Fruit fly (Drosophila melanogaster) whole organism, embryonic: ENCODE results near the gene CG43707.
A peak's percentile ranks its signal among the peaks of the same experiment; 100 is the strongest.

Source experiments
- Aef1 ChIP-seq: fragments of 200-800 bp; sonication (Bioruptor generic); IDR thresholded peaks from 3 replicates; pipeline ENCODE4 v1.3.6; 2022; ENCODE audit warnings: missing biosample characterization, missing genetic modification characterization
- Atf6 ChIP-seq: fragments of 200-800 bp; sonication (Bioruptor generic); IDR thresholded peaks from 2 replicates; pipeline ENCODE4 v1.3.6; 2022; ENCODE audit warnings: missing biosample characterization, missing genetic modification characterization
- CG10462 ChIP-seq: fragments of 200-800 bp; sonication (Bioruptor generic); optimal IDR thresholded peaks from 2 replicates; lab custom pipeline; 2016; ENCODE audit warnings: missing biosample characterization, missing genetic modification characterization
- CG10654 ChIP-seq: fragments of 200-800 bp; sonication (Bioruptor generic); optimal IDR thresholded peaks from 2 replicates; lab custom pipeline; 2016; ENCODE audit warnings: missing biosample characterization, missing genetic modification characterization
- CG14050 ChIP-seq: fragments of 200-800 bp; sonication (Bioruptor generic); IDR thresholded peaks from 3 replicates; pipeline ENCODE4 v1.3.6; 2022; ENCODE audit warnings: missing biosample characterization, missing genetic modification characterization
- CG15073 ChIP-seq: fragments of 200-800 bp; sonication (Bioruptor generic); optimal IDR thresholded peaks from 2 replicates; lab custom pipeline; 2016; ENCODE audit warnings: missing biosample characterization, missing genetic modification characterization
- CG17568 ChIP-seq: fragments of 200-800 bp; sonication (Bioruptor generic); optimal IDR thresholded peaks from 2 replicates; lab custom pipeline; 2018; ENCODE audit warnings: missing biosample characterization, mild to moderate bottlenecking, missing genetic modification characterization, moderate library complexity
- CG17802 ChIP-seq: fragments of 200-800 bp; sonication (Bioruptor generic); optimal IDR thresholded peaks from 2 replicates; lab custom pipeline; 2018; ENCODE audit warnings: missing biosample characterization, mild to moderate bottlenecking, missing genetic modification characterization, moderate library complexity
- CG1792 ChIP-seq: fragments of 200-800 bp; sonication (Bioruptor generic); optimal IDR thresholded peaks from 2 replicates; lab custom pipeline; 2016; ENCODE audit warnings: missing biosample characterization, missing genetic modification characterization
- CG18764 ChIP-seq: fragments of 200-800 bp; sonication (Bioruptor generic); optimal IDR thresholded peaks from 3 replicates; lab custom pipeline; 2016; ENCODE audit warnings: missing biosample characterization, missing genetic modification characterization
- CG2202 ChIP-seq: fragments of 200-800 bp; sonication (Bioruptor generic); optimal IDR thresholded peaks from 2 replicates; lab custom pipeline; 2018; ENCODE audit warnings: missing biosample characterization, mild to moderate bottlenecking, missing genetic modification characterization
- CG2875 ChIP-seq: fragments of 200-800 bp; sonication (Bioruptor generic); optimal IDR thresholded peaks from 2 replicates; lab custom pipeline; 2017; ENCODE audit warnings: missing biosample characterization, mild to moderate bottlenecking, missing genetic modification characterization, missing genetic modification reagents
- CG31441 ChIP-seq: fragments of 200-800 bp; sonication (Bioruptor generic); IDR thresholded peaks from 2 replicates; pipeline ENCODE4 v1.3.6; 2022; ENCODE audit warnings: missing biosample characterization, missing genetic modification characterization
- CG3163 ChIP-seq: fragments of 200-800 bp; sonication (Bioruptor generic); optimal IDR thresholded peaks from 3 replicates; lab custom pipeline; 2016; ENCODE audit warnings: missing biosample characterization, missing genetic modification characterization
- CG3281 ChIP-seq: fragments of 200-800 bp; sonication (Bioruptor generic); optimal IDR thresholded peaks from 3 replicates; lab custom pipeline; 2017; ENCODE audit warnings: missing biosample characterization, mild to moderate bottlenecking, missing genetic modification characterization
- CG5245 ChIP-seq: fragments of 200-800 bp; sonication (Bioruptor generic); optimal IDR thresholded peaks from 3 replicates; lab custom pipeline; 2016; ENCODE audit warnings: missing biosample characterization, missing genetic modification characterization
- CG6272 ChIP-seq: fragments of 200-800 bp; sonication (Bioruptor generic); IDR thresholded peaks from 2 replicates; pipeline ENCODE4 v1.3.6; 2022; ENCODE audit warnings: missing biosample characterization, missing genetic modification characterization
- CG9727 ChIP-seq: fragments of 200-800 bp; sonication (Bioruptor generic); optimal IDR thresholded peaks from 3 replicates; lab custom pipeline; 2017; ENCODE audit warnings: missing biosample characterization, mild to moderate bottlenecking, missing genetic modification characterization
- Dip2 ChIP-seq: fragments of 200-800 bp; sonication (Bioruptor generic); IDR thresholded peaks from 2 replicates; pipeline ENCODE4 v1.3.6; 2022; ENCODE audit warnings: missing biosample characterization, missing genetic modification characterization
- Dref ChIP-seq: fragments of 200-800 bp; sonication (Bioruptor generic); IDR thresholded peaks from 2 replicates; pipeline ENCODE4 v1.3.6; 2022; ENCODE audit warnings: missing biosample characterization, missing genetic modification characterization
- Fer1 ChIP-seq: fragments of 200-800 bp; sonication (Bioruptor generic); optimal IDR thresholded peaks from 2 replicates; lab custom pipeline; 2017; ENCODE audit warnings: missing biosample characterization, mild to moderate bottlenecking, missing genetic modification characterization
- Gsc ChIP-seq: fragments of 200-800 bp; sonication (Bioruptor generic); IDR thresholded peaks from 2 replicates; pipeline ENCODE4 v1.3.6; 2022; ENCODE audit warnings: missing biosample characterization, missing genetic modification characterization
- H2.0 ChIP-seq: fragments of 200-800 bp; sonication (Bioruptor generic); IDR thresholded peaks from 2 replicates; pipeline ENCODE4 v1.3.6; 2022; ENCODE audit warnings: missing biosample characterization, missing genetic modification characterization
- HLH4C ChIP-seq: fragments of 200-800 bp; sonication (Bioruptor generic); IDR thresholded peaks from 3 replicates; pipeline ENCODE4 v1.3.6; 2022; ENCODE audit warnings: missing biosample characterization, missing genetic modification characterization; ENCODE audit not compliant: partially characterized antibody
- HLH54F ChIP-seq: fragments of 200-800 bp; sonication (Bioruptor generic); optimal IDR thresholded peaks from 3 replicates; lab custom pipeline; 2016; ENCODE audit warnings: missing biosample characterization, missing genetic modification characterization
- Hmr ChIP-seq: fragments of 200-800 bp; sonication (Bioruptor generic); optimal IDR thresholded peaks from 3 replicates; lab custom pipeline; 2017; ENCODE audit warnings: mild to moderate bottlenecking, missing biosample characterization, missing genetic modification reagents, missing genetic modification characterization
- Hr51 ChIP-seq, 2 experiments: fragments of 200-800 bp; sonication (Bioruptor generic); optimal IDR thresholded peaks; 2 replicates in 1 of 2; 3 replicates in 1 of 2; lab custom pipeline; 2016 to 2018; ENCODE audit warnings: missing biosample characterization in 2 of 2, missing genetic modification characterization in 2 of 2, mild to moderate bottlenecking in 1 of 2, moderate library complexity in 1 of 2
- Jarid2 ChIP-seq: fragments of 200-800 bp; sonication (Bioruptor generic); optimal IDR thresholded peaks from 3 replicates; lab custom pipeline; 2017; ENCODE audit warnings: mild to moderate bottlenecking, missing biosample characterization, missing genetic modification reagents, missing genetic modification characterization
- MTF-1 ChIP-seq: fragments of 200-800 bp; sonication (Bioruptor generic); optimal IDR thresholded peaks from 2 replicates; lab custom pipeline; 2018; ENCODE audit warnings: missing biosample characterization, mild to moderate bottlenecking, missing genetic modification characterization, borderline replicate concordance
- Mrtf ChIP-seq: fragments of 200-800 bp; sonication (Bioruptor generic); IDR thresholded peaks from 3 replicates; pipeline ENCODE4 v1.3.6; 2022; ENCODE audit warnings: missing biosample characterization, missing genetic modification characterization
- NfI ChIP-seq: fragments of 200-800 bp; sonication (Bioruptor generic); optimal IDR thresholded peaks from 3 replicates; lab custom pipeline; 2018; ENCODE audit warnings: missing biosample characterization, mild to moderate bottlenecking, missing genetic modification characterization, moderate library complexity
- Pdp1 ChIP-seq, 2 experiments: fragments of 200-800 bp; sonication (Bioruptor generic); optimal IDR thresholded peaks; 3 replicates each; lab custom pipeline; 2016; ENCODE audit warnings: missing biosample characterization in 2 of 2, missing genetic modification characterization in 2 of 2, mild to moderate bottlenecking in 1 of 2, moderate library complexity in 1 of 2
- Xbp1 ChIP-seq: fragments of 200-800 bp; sonication (Bioruptor generic); optimal IDR thresholded peaks from 3 replicates; lab custom pipeline; 2016; ENCODE audit warnings: missing biosample characterization, mild to moderate bottlenecking, missing genetic modification characterization
- Xrp1 ChIP-seq: fragments of 200-800 bp; sonication (Bioruptor generic); IDR thresholded peaks from 2 replicates; pipeline ENCODE4 v1.3.6; 2022; ENCODE audit warnings: missing biosample characterization, missing genetic modification characterization
- ab ChIP-seq: fragments of 200-800 bp; sonication (Bioruptor generic); optimal IDR thresholded peaks from 2 replicates; lab custom pipeline; 2016; ENCODE audit warnings: missing biosample characterization, missing genetic modification characterization
- amos ChIP-seq: fragments of 200-800 bp; sonication (Bioruptor generic); IDR thresholded peaks from 2 replicates; pipeline ENCODE4 v1.3.6; 2022; ENCODE audit warnings: missing biosample characterization, missing genetic modification characterization; ENCODE audit not compliant: partially characterized antibody
- ap ChIP-seq: fragments of 200-800 bp; sonication (Bioruptor generic); IDR thresholded peaks from 2 replicates; pipeline ENCODE4 v1.3.6; 2022; ENCODE audit warnings: missing biosample characterization, missing genetic modification characterization
- az2 ChIP-seq: fragments of 200-800 bp; sonication (Bioruptor generic); optimal IDR thresholded peaks from 3 replicates; lab custom pipeline; 2016; ENCODE audit warnings: missing biosample characterization, missing genetic modification characterization
- crc ChIP-seq: fragments of 200-800 bp; sonication (Bioruptor generic); optimal IDR thresholded peaks from 2 replicates; lab custom pipeline; 2016; ENCODE audit warnings: missing biosample characterization, missing genetic modification characterization
- dimm ChIP-seq: fragments of 200-800 bp; sonication (Bioruptor generic); IDR thresholded peaks from 2 replicates; pipeline ENCODE4 v1.3.6; 2022; ENCODE audit warnings: missing biosample characterization, missing genetic modification characterization
- eve ChIP-seq, 2 experiments: fragments of >200 bp; optimal IDR thresholded peaks; 2 replicates each; lab custom pipeline; 2017; ENCODE audit warnings: missing biosample characterization in 2 of 2, missing genetic modification characterization in 2 of 2
- grau ChIP-seq: fragments of 200-800 bp; optimal IDR thresholded peaks from 3 replicates; lab custom pipeline; 2019; ENCODE audit warnings: missing biosample characterization, mild to moderate bottlenecking, missing genetic modification characterization, moderate library complexity
- hth ChIP-seq: fragments of >200 bp; optimal IDR thresholded peaks from 2 replicates; lab custom pipeline; 2017; ENCODE audit warnings: inconsistent platforms
- inv ChIP-seq: fragments of 200-800 bp; sonication (Bioruptor generic); IDR thresholded peaks from 2 replicates; pipeline ENCODE4 v1.3.6; 2022; ENCODE audit warnings: missing biosample characterization, missing genetic modification characterization; ENCODE audit not compliant: partially characterized antibody
- lov ChIP-seq, 2 experiments: fragments of 200-800 bp in 1 of 2; fragments of >200 bp in 1 of 2; sonication (Bioruptor generic) in 1 of 2; IDR thresholded peaks in 1 of 2; optimal IDR thresholded peaks in 1 of 2; 2 replicates in 1 of 2; 3 replicates in 1 of 2; pipeline versions ENCODE4 v1.3.6 to Lab custom; 2017 to 2022; ENCODE audit warnings: missing biosample characterization in 1 of 2, missing genetic modification characterization in 1 of 2
- mirr ChIP-seq: fragments of 200-800 bp; sonication (Bioruptor generic); optimal IDR thresholded peaks from 3 replicates; lab custom pipeline; 2018; ENCODE audit warnings: missing biosample characterization, mild to moderate bottlenecking, missing genetic modification characterization
- pzg ChIP-seq: fragments of 200-800 bp; sonication (Bioruptor generic); optimal IDR thresholded peaks from 3 replicates; lab custom pipeline; 2018; ENCODE audit warnings: missing biosample characterization, mild to moderate bottlenecking, missing genetic modification characterization, moderate library complexity
- sens ChIP-seq: fragments of 200-800 bp; sonication (Bioruptor generic); peaks from one replicate; lab custom pipeline; 2016; ENCODE audit warnings: missing biosample characterization, missing genetic modification characterization
- sr ChIP-seq: fragments of 200-800 bp; sonication (Bioruptor generic); IDR thresholded peaks from 3 replicates; pipeline ENCODE4 v1.3.6; 2022; ENCODE audit warnings: missing biosample characterization, missing genetic modification characterization
- sug ChIP-seq: fragments of 200-800 bp; optimal IDR thresholded peaks from 2 replicates; lab custom pipeline; 2019; ENCODE audit warnings: missing biosample characterization, mild to moderate bottlenecking, missing genetic modification characterization, moderate library complexity
- tx ChIP-seq: fragments of 200-800 bp; sonication (Bioruptor generic); optimal IDR thresholded peaks from 2 replicates; lab custom pipeline; 2016; ENCODE audit warnings: missing biosample characterization, missing genetic modification characterization

The CG43707 gene

DNA sequence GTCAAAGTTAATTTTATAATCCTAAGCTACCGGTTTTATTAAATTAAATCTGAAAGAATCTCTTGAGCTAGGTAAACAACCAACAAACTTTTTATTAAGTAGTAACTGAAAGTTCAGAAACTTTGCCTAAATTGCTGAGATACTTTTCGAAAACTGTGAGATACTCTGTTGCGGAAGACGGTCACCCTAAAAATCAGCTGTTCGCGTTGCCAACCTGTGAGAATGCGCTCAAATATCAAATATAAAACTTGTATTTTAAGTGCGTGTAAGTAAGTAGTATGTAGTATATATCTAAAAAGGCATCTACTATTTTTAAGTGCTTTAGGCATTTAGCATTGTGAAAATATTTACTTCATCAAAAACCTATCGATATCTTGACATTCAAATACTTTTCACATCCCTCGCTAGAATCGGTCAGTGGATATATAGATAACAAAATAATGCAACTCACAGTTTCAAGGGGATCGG, 44.1 kb upstream of the CG43707 start, which contains the start of the genes CG31955 and CG2818 (continued):
- TF ChIP-seq tx: peak; percentile 36
- no peak for TF ChIP-seq CG17568 (GFP tag; lab: Kevin White, UChicago)
- TF ChIP-seq NfI (GFP tag; lab: Kevin White, UChicago): peak; percentile 26
- TF ChIP-seq CG3163 (GFP tag; lab: Kevin White, UChicago): no peak
- no peak for TF ChIP-seq crc
- no peak for TF ChIP-seq mirr
- TF ChIP-seq HLH54F: peak; percentile 35
- TF ChIP-seq Hr51 (GFP tag; optimal IDR thresholded peaks at IDR 0.05; lab: Kevin White, UChicago): no peak
- no peak for TF ChIP-seq Jarid2 (GFP tag; lab: Kevin White, UChicago)
- TF ChIP-seq Aef1 (GFP tag; lab: Robert Waterston, UW): no peak
- no peak for TF ChIP-seq CG1792
- TF ChIP-seq Dip2 (GFP tag; lab: Robert Waterston, UW): no peak
- no peak for TF ChIP-seq H2.0
- TF ChIP-seq MTF-1: no peak
- no peak for TF ChIP-seq dimm (GFP tag; lab: Robert Waterston, UW)
- TF ChIP-seq sug (tag; lab: Kevin White, UChicago): peak; percentile 45
- TF ChIP-seq CG10654 (GFP tag; lab: Kevin White, UChicago): no peak
- no peak for TF ChIP-seq CG5245
- no peak for TF ChIP-seq Mrtf (GFP tag; lab: Robert Waterston, UW)
- peak; percentile 1 for TF ChIP-seq az2 (GFP tag; lab: Kevin White, UChicago)
- TF ChIP-seq CG3281 (GFP tag; lab: Kevin White, UChicago): peak; percentile 22
- peak; percentile 62 for TF ChIP-seq inv (GFP tag; lab: Robert Waterston, UW)
- no peak for TF ChIP-seq Gsc (GFP tag; lab: Robert Waterston, UW)
- TF ChIP-seq CG15073 (GFP tag; lab: Kevin White, UChicago): no peak
- TF ChIP-seq Fer1: no peak
- TF ChIP-seq HLH4C (GFP tag; lab: Robert Waterston, UW): peak; percentile 50; the same call in 1 of the 3 replicates
- TF ChIP-seq CG17802 (tag; lab: Kevin White, UChicago): no peak
- no peak for TF ChIP-seq Pdp1 (GFP tag; optimal IDR thresholded peaks at IDR 0.05; lab: Kevin White, UChicago)
- no peak for TF ChIP-seq lov (optimal IDR thresholded peaks at IDR 0.05; lab: Kevin White, UChicago)
- no peak for TF ChIP-seq lov (GFP tag; IDR thresholded peaks at IDR 0.05; lab: Robert Waterston, UW)
- peak; percentile 60 for TF ChIP-seq Dref (GFP tag; lab: Robert Waterston, UW)
- TF ChIP-seq CG9727: no peak
- no peak for TF ChIP-seq hth (lab: Kevin White, UChicago)
- no peak for TF ChIP-seq CG18764
- no peak for TF ChIP-seq CG2202 (tag; lab: Kevin White, UChicago)
- TF ChIP-seq amos (GFP tag; lab: Robert Waterston, UW): peak; percentile 65
- TF ChIP-seq CG10462 (GFP tag; lab: Kevin White, UChicago): no peak
- TF ChIP-seq Hmr (GFP tag; lab: Kevin White, UChicago): no peak
- no peak for TF ChIP-seq Xrp1
- no peak for TF ChIP-seq CG31441 (GFP tag; lab: Robert Waterston, UW)

DNA sequence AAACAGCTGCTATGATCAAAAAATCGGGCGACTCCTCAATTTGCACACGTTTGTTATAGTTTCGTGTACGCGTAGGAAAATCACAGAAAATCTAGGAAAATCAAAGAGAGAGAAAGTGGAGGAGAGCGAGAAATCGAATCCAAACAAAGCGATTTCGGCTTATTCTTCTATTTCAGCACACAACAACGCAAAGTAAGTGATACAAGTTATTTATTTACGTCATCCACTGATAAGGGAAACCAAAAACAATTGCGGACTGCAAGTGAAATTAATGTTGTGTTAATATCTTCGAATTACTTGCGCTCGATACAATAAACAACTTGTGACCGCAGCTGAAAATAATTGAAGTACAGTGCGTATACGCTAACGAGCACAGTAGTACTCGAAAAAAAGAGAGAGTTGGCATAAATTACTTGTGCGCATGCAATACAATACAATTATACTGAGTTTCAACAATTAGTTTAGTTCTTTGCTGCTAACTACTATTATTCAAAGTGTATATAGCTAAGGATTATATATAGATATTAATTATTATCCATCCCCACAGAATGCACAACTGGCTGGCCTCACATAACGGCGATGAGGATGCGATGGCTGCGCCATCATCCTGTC, 43.4 kb upstream of the CG43707 start:
- no peak for TF ChIP-seq pzg (GFP tag; lab: Kevin White, UChicago)
- TF ChIP-seq sens: peak; percentile 43
- TF ChIP-seq grau: peak; percentile 88
- TF ChIP-seq eve (GFP tag; optimal IDR thresholded peaks at IDR 0.05; lab: Kevin White, UChicago): peak in 1 of 2 experiments; percentile 89
- no peak for TF ChIP-seq CG2202 (tag; lab: Kevin White, UChicago)
- TF ChIP-seq Xbp1 (GFP tag; lab: Kevin White, UChicago): no peak
- TF ChIP-seq CG14050 (GFP tag; lab: Robert Waterston, UW): no peak
- TF ChIP-seq ap (GFP tag; lab: Robert Waterston, UW): peak; percentile 18; the same call in 1 of the 2 replicates
- TF ChIP-seq CG2875 (GFP tag; lab: Kevin White, UChicago): no peak
- TF ChIP-seq Atf6 (GFP tag; lab: Robert Waterston, UW): 0 out of 2 replicates have a peak, but pooled peaks have one; percentile 8
- TF ChIP-seq sr (GFP tag; lab: Robert Waterston, UW): no peak
- TF ChIP-seq CG6272 (GFP tag; lab: Robert Waterston, UW): no peak
- no peak for TF ChIP-seq Hmr (GFP tag; lab: Kevin White, UChicago)
- peak in 1 of 2 experiments; percentile 77 for TF ChIP-seq Pdp1 (GFP tag; optimal IDR thresholded peaks at IDR 0.05; lab: Kevin White, UChicago)
- TF ChIP-seq ab (GFP tag; lab: Kevin White, UChicago): no peak
